Fruit fly (Drosophila melanogaster): ENCODE measurements around the gene RpS19b.
A peak's percentile ranks its signal among the peaks of the same experiment; 100 is the strongest.

RpS19b gene

dm6 chr3R:23920874-23921539 is 12.3 kb downstream of the RpS19b start (continued):
- TF ChIP-seq Bgb (GFP tag; IDR thresholded peaks at IDR 0.05; ENCODE audit: partially characterized antibody) (no peak), CG4854 (GFP tag; optimal IDR thresholded peaks at IDR 0.05) (no peak), CG9727 (GFP tag; optimal IDR thresholded peaks at IDR 0.05) (peak; percentile 24), Abd-B (GFP tag; optimal IDR thresholded peaks at IDR 0.05) (peak; percentile 51), dysf (GFP tag; IDR thresholded peaks at IDR 0.05) (peak; percentile 75), CG11695 (GFP tag; IDR thresholded peaks at IDR 0.05) (peak; percentile 65), D19B (GFP tag; optimal IDR thresholded peaks at IDR 0.05) (peak; percentile 26), ase (GFP tag; IDR thresholded peaks at IDR 0.05) (peak; percentile 30; the same call in 1 of the 3 replicates), crc (GFP tag; optimal IDR thresholded peaks at IDR 0.05) (peak; percentile 8), cwo (GFP tag; optimal IDR thresholded peaks at IDR 0.05) (peak; percentile 53), CG42726 (GFP tag; IDR thresholded peaks at IDR 0.05; ENCODE audit: partially characterized antibody) (no peak), cg (GFP tag; optimal IDR thresholded peaks at IDR 0.05) (no peak), Jarid2 (GFP tag; optimal IDR thresholded peaks at IDR 0.05) (peak; percentile 11), chinmo (GFP tag; IDR thresholded peaks at IDR 0.05; ENCODE audit: partially characterized antibody) (peak; percentile 88; the same call in 3 of the 4 replicates), tgo (GFP tag; IDR thresholded peaks at IDR 0.05) (peak; percentile 55), her (GFP tag; optimal IDR thresholded peaks at IDR 0.05) (peak; percentile 76), CG13775 (GFP tag; optimal IDR thresholded peaks at IDR 0.05) (no peak), CG9876 (GFP tag; optimal IDR thresholded peaks at IDR 0.05) (peak; percentile 24), H2.0 (GFP tag; IDR thresholded peaks at IDR 0.05) (peak; percentile 44), CG10565 (GFP tag; optimal IDR thresholded peaks at IDR 0.05) (no peak), chm (GFP tag; IDR thresholded peaks at IDR 0.05) (peak; percentile 73; the same call in 1 of the 2 replicates), BtbVII (GFP tag; optimal IDR thresholded peaks at IDR 0.05) (no peak), da (GFP tag; optimal IDR thresholded peaks at IDR 0.05) (no peak), CG1792 (GFP tag; optimal IDR thresholded peaks at IDR 0.05) (peak; percentile 40), CG6765 (GFP tag; optimal IDR thresholded peaks at IDR 0.05) (peak; percentile 40), hth (optimal IDR thresholded peaks at IDR 0.05) (no peak), CG9932 (GFP tag; IDR thresholded peaks at IDR 0.05) (peak; percentile 89), CG12744 (GFP tag; optimal IDR thresholded peaks at IDR 0.05) (peak; percentile 31), fu2 (GFP tag; optimal IDR thresholded peaks at IDR 0.05) (peak; percentile 65), crol (GFP tag; IDR thresholded peaks at IDR 0.05) (peak; percentile 35), CTCF (GFP tag; optimal IDR thresholded peaks at IDR 0.05) (no peak), Trl (optimal IDR thresholded peaks at IDR 0.05) (no peak), Trl (GFP tag; optimal IDR thresholded peaks at IDR 0.05) (peak; percentile 14), NFAT (GFP tag; IDR thresholded peaks at IDR 0.05) (peak; percentile 79), CG10979 (tag; optimal IDR thresholded peaks at IDR 0.05) (no peak), CG34224 (GFP tag; IDR thresholded peaks at IDR 0.05; ENCODE audit: partially characterized antibody) (no peak), CG11696 (GFP tag; IDR thresholded peaks at IDR 0.05) (0 out of 2 replicates have a peak, but pooled peaks have one; percentile 39), prd (optimal IDR thresholded peaks at IDR 0.05) (no peak), prd (GFP tag; IDR thresholded peaks at IDR 0.05) (0 out of 3 replicates have a peak, but pooled peaks have one; percentile 49), Atf3 (GFP tag; optimal IDR thresholded peaks at IDR 0.05) (no peak), Hmx (GFP tag; optimal IDR thresholded peaks at IDR 0.05) (no peak), CG7556 (GFP tag; optimal IDR thresholded peaks at IDR 0.05) (no peak), cad (GFP tag; optimal IDR thresholded peaks at IDR 0.05) (no peak)

DNA sequence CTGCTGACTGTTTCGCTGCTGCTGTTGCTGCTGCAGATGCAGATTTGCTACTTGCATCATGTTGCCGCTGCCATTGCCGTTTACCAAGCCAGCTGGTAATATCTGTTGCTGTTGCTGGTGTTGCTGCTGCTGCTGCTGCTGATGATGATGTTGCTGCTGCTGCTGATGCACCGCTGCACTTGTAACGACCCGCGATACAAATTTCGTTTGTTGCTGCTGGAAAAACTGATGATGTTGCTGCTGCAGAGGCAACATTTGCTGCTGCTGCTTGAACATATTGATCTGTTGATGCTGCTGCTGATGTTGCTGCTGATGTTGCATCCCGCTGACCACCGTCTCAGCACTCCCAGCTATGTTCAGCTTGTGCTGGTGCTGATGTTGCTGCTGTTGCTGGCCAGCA is 12.9 kb downstream of the RpS19b start:
- TF ChIP-seq ato (GFP tag; IDR thresholded peaks at IDR 0.05; ENCODE audit: partially characterized antibody): no peak
- no peak for TF ChIP-seq sc (optimal IDR thresholded peaks at IDR 0.05)
- TF ChIP-seq sc (GFP tag; optimal IDR thresholded peaks at IDR 0.05): no peak
- peak; percentile 7 for TF ChIP-seq CG11504 (tag; optimal IDR thresholded peaks at IDR 0.05)
- peak; percentile 8 for TF ChIP-seq Med (GFP tag)
- peak; percentile 19 for TF ChIP-seq twi (tag; optimal IDR thresholded peaks at IDR 0.05)
- TF ChIP-seq Bgb (GFP tag; IDR thresholded peaks at IDR 0.05; ENCODE audit: partially characterized antibody): no peak
- TF ChIP-seq Dfd (GFP tag; optimal IDR thresholded peaks at IDR 0.05): peak in 1 of 2 experiments; percentile 75
- 0 out of 3 replicates have a peak, but pooled peaks have one; percentile 14 for TF ChIP-seq CG16813 (GFP tag; IDR thresholded peaks at IDR 0.05; ENCODE audit: partially characterized antibody)
- no peak for TF ChIP-seq pho (GFP tag; optimal IDR thresholded peaks at IDR 0.05)
